Worm (Caenorhabditis elegans): Measurements from ENCODE around the gene R06F6.12.
A peak's percentile ranks its signal among the peaks of the same experiment; 100 is the strongest.

R06F6.12 gene

ce11 chrII:10824046-10824445 lies at the start of gene R06F6.12, which contains the start of gene mix-1:
TSS of gene R06F6.12 (minus strand) at chrII:10824081.
TSS of gene mix-1 (plus strand) at chrII:10824246.
- TF ChIP-seq sptf-1 (tag; optimal IDR thresholded peaks at IDR 0.05) (peak; percentile 34), elt-1 (tag; optimal IDR thresholded peaks at IDR 0.05; ENCODE audit: borderline replicate concordance, insufficient read depth) (no peak), ces-1 (GFP tag; optimal IDR thresholded peaks at IDR 0.05) (peak; percentile 37), mab-5 (tag; optimal IDR thresholded peaks at IDR 0.05) (no peak), ztf-11 (tag; optimal IDR thresholded peaks at IDR 0.05) (no peak), bed-3 (GFP tag; optimal IDR thresholded peaks at IDR 0.05) (no peak), flh-1 (GFP tag; optimal IDR thresholded peaks at IDR 0.05) (no peak), ceh-43 (GFP tag; optimal IDR thresholded peaks at IDR 0.05) (no peak), nhr-76 (tag; optimal IDR thresholded peaks at IDR 0.05) (no peak), lin-32 (GFP tag; optimal IDR thresholded peaks at IDR 0.05) (no peak), cnd-1 (tag; optimal IDR thresholded peaks at IDR 0.05) (no peak), lin-13 (tag; optimal IDR thresholded peaks at IDR 0.05) (peak; percentile 45), pha-4 (tag; optimal IDR thresholded peaks at IDR 0.05) (peak; percentile 16), nhr-2 (tag; optimal IDR thresholded peaks at IDR 0.05) (no peak), unc-120 (tag; optimal IDR thresholded peaks at IDR 0.05; ENCODE audit: poor library complexity, severe bottlenecking) (no peak), tbx-8 (GFP tag; optimal IDR thresholded peaks at IDR 0.05) (no peak), elt-3 (tag; optimal IDR thresholded peaks at IDR 0.05) (no peak), sem-2 (GFP tag; optimal IDR thresholded peaks at IDR 0.05) (no peak), nhr-28 (tag; optimal IDR thresholded peaks at IDR 0.05) (no peak), blmp-1 (tag; optimal IDR thresholded peaks at IDR 0.05) (no peak), nhr-12 (tag; optimal IDR thresholded peaks at IDR 0.05) (no peak), nhr-237 (tag; optimal IDR thresholded peaks at IDR 0.05) (peak; percentile 12), lsy-2 (tag; optimal IDR thresholded peaks at IDR 0.05) (peak; percentile 65), M03D4.4 (tag; optimal IDR thresholded peaks at IDR 0.05) (peak; percentile 24), mep-1 (tag; optimal IDR thresholded peaks at IDR 0.05) (peak; percentile 65), ceh-39 (tag; optimal IDR thresholded peaks at IDR 0.05) (peak; percentile 14), unc-62 (GFP tag; optimal IDR thresholded peaks at IDR 0.05) (peak; percentile 5), ceh-83 (GFP tag; optimal IDR thresholded peaks at IDR 0.05) (no peak), drap-1 (GFP tag; optimal IDR thresholded peaks at IDR 0.05) (peak; percentile 36), zip-8 (tag; optimal IDR thresholded peaks at IDR 0.05) (no peak), mls-2 (tag; optimal IDR thresholded peaks at IDR 0.05) (no peak), unc-39 (tag; optimal IDR thresholded peaks at IDR 0.05) (no peak), ham-2 (GFP tag; optimal IDR thresholded peaks at IDR 0.05) (no peak), hlh-1 (tag; optimal IDR thresholded peaks at IDR 0.05) (peak; percentile 29), snpc-4 (tag; optimal IDR thresholded peaks at IDR 0.05) (no peak)

- TF ChIP-seq blmp-1 (tag; optimal IDR thresholded peaks at IDR 0.05) (no peak), elt-3 (tag; optimal IDR thresholded peaks at IDR 0.05) (no peak), mab-5 (tag; optimal IDR thresholded peaks at IDR 0.05) (no peak), drap-1 (GFP tag; optimal IDR thresholded peaks at IDR 0.05) (no peak), ceh-83 (GFP tag; optimal IDR thresholded peaks at IDR 0.05) (no peak), ham-2 (GFP tag; optimal IDR thresholded peaks at IDR 0.05) (no peak), nhr-2 (tag; optimal IDR thresholded peaks at IDR 0.05) (no peak), elt-1 (tag; optimal IDR thresholded peaks at IDR 0.05; ENCODE audit: borderline replicate concordance, insufficient read depth) (no peak), pha-4 (tag; optimal IDR thresholded peaks at IDR 0.05) (no peak), bed-3 (GFP tag; optimal IDR thresholded peaks at IDR 0.05) (no peak), M03D4.4 (tag; optimal IDR thresholded peaks at IDR 0.05) (no peak), ceh-43 (GFP tag; optimal IDR thresholded peaks at IDR 0.05) (no peak), nhr-76 (tag; optimal IDR thresholded peaks at IDR 0.05) (no peak), cnd-1 (tag; optimal IDR thresholded peaks at IDR 0.05) (no peak), nhr-237 (tag; optimal IDR thresholded peaks at IDR 0.05) (no peak), sem-2 (GFP tag; optimal IDR thresholded peaks at IDR 0.05) (no peak), tbx-8 (GFP tag; optimal IDR thresholded peaks at IDR 0.05) (no peak), ces-1 (GFP tag; optimal IDR thresholded peaks at IDR 0.05) (no peak), lsy-2 (tag; optimal IDR thresholded peaks at IDR 0.05) (no peak), hlh-1 (tag; optimal IDR thresholded peaks at IDR 0.05) (no peak)
Measured at ce11 chrII:10873631-10874030, 49.8 kb upstream of the R06F6.12 start, which contains the start of gene orc-2. TSS of gene orc-2 (plus strand) at chrII:10873931.

ce11 chrII:10872541-10872940 lies 48.7 kb upstream of the R06F6.12 start, which contains the start of the genes cyn-4 and copz-1:
TSS of gene cyn-4 (minus strand) at chrII:10872611.
TSS of gene copz-1 (plus strand) at chrII:10872879.
- peak; percentile 28 for TF ChIP-seq nhr-237 (tag; optimal IDR thresholded peaks at IDR 0.05)
- peak; percentile 78 for TF ChIP-seq lsy-2 (tag; optimal IDR thresholded peaks at IDR 0.05)
- peak; percentile 3 for TF ChIP-seq hlh-1 (tag; optimal IDR thresholded peaks at IDR 0.05)
- peak; percentile 61 for TF ChIP-seq mep-1 (tag; optimal IDR thresholded peaks at IDR 0.05)
- peak; percentile 75 for TF ChIP-seq pha-4 (tag; optimal IDR thresholded peaks at IDR 0.05)
- TF ChIP-seq ces-1 (GFP tag; optimal IDR thresholded peaks at IDR 0.05): peak; percentile 81
- no peak for TF ChIP-seq lin-32 (GFP tag; optimal IDR thresholded peaks at IDR 0.05)
- peak; percentile 49 for TF ChIP-seq sptf-1 (tag; optimal IDR thresholded peaks at IDR 0.05)
- TF ChIP-seq blmp-1 (tag; optimal IDR thresholded peaks at IDR 0.05): no peak
- TF ChIP-seq lin-13 (tag; optimal IDR thresholded peaks at IDR 0.05): peak; percentile 43
- TF ChIP-seq bed-3 (GFP tag; optimal IDR thresholded peaks at IDR 0.05): no peak
- no peak for TF ChIP-seq ceh-83 (GFP tag; optimal IDR thresholded peaks at IDR 0.05)
- peak; percentile 41 for TF ChIP-seq mls-2 (tag; optimal IDR thresholded peaks at IDR 0.05)
- peak; percentile 2 for TF ChIP-seq nhr-2 (tag; optimal IDR thresholded peaks at IDR 0.05)
- TF ChIP-seq ceh-39 (tag; optimal IDR thresholded peaks at IDR 0.05): peak; percentile 67
